Fruit fly (Drosophila melanogaster) whole organism, prepupa: ENCODE results near the gene RpS14a.

Experiments used
- CG3032 ChIP-seq: fragments of 200-800 bp; optimal IDR thresholded peaks from 2 replicates; lab custom pipeline; 2019; ENCODE audit warnings: missing biosample characterization, mild to moderate bottlenecking, missing genetic modification characterization, moderate library complexity
- CG3919 ChIP-seq: fragments of 200-800 bp; sonication (Bioruptor generic); optimal IDR thresholded peaks from 3 replicates; lab custom pipeline; 2016; ENCODE audit warnings: missing biosample characterization, missing genetic modification characterization
- CG7368 ChIP-seq: fragments of 200-800 bp; sonication (Bioruptor generic); optimal IDR thresholded peaks from 3 replicates; lab custom pipeline; 2016; ENCODE audit warnings: missing biosample characterization, missing genetic modification characterization
- CG8632 ChIP-seq: fragments of 200-800 bp; sonication (Bioruptor generic); optimal IDR thresholded peaks from 3 replicates; lab custom pipeline; 2016; ENCODE audit warnings: missing biosample characterization, missing genetic modification characterization
- OdsH ChIP-seq: fragments of 200-800 bp; sonication (Bioruptor generic); optimal IDR thresholded peaks from 3 replicates; lab custom pipeline; 2016; ENCODE audit warnings: missing biosample characterization, missing genetic modification characterization
- Sox15 ChIP-seq: fragments of 200-800 bp; sonication (Bioruptor generic); optimal IDR thresholded peaks from 3 replicates; lab custom pipeline; 2016; ENCODE audit warnings: missing biosample characterization, missing genetic modification characterization
- eg ChIP-seq: fragments of 200-800 bp; sonication (Bioruptor generic); IDR thresholded peaks from 3 replicates; pipeline ENCODE4 v1.3.6; 2022; ENCODE audit warnings: missing biosample characterization, missing genetic modification characterization
- fd59A ChIP-seq: fragments of 200-800 bp; sonication (Bioruptor generic); optimal IDR thresholded peaks from 2 replicates; lab custom pipeline; 2017; ENCODE audit warnings: missing biosample characterization, mild to moderate bottlenecking, missing genetic modification characterization, missing genetic modification reagents
- pdm3 ChIP-seq: fragments of 200-800 bp; sonication (Bioruptor generic); optimal IDR thresholded peaks from 3 replicates; lab custom pipeline; 2016; ENCODE audit warnings: missing biosample characterization, missing genetic modification characterization
- spab ChIP-seq: fragments of 200-800 bp; sonication (Bioruptor generic); optimal IDR thresholded peaks from 2 replicates; lab custom pipeline; 2017; ENCODE audit warnings: missing biosample characterization, mild to moderate bottlenecking, missing genetic modification characterization, missing genetic modification reagents

DNA sequence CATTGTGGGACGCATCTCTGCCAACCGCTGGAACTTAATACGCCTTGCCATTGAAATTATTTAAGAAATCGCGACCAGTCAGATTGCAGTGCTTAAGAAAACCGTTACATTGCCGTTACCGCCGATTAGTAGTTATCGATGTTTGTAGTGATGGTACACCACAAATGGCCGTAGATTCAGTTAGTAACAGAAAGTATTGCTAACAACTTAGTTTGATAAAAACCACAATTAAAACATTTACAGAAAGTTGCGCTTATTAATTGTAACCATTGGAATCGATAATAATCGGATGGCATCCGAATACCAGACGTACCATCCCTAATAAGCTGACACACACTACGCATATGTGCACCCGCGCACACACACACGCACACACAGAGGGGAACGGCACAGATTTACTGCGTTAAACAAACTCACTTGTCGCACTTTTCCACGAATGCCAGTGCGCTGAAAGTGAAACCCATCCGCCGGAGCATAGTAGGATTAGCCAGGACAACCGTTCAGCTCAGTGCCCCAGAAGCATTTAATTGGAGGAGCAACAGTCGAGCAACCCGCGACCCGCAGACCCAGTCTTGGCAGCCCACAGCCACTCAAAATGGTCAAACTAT is 13.4 kb upstream of the RpS14a start, which contains the start of the genes hdm and Ykt6:
- TF ChIP-seq CG8632 (GFP tag; lab: Kevin White, UChicago): no peak
- TF ChIP-seq OdsH (GFP tag; lab: Kevin White, UChicago): no peak
- peak; percentile 55 for TF ChIP-seq Sox15
- no peak; the same call in 2 of the 3 replicates for TF ChIP-seq eg
- peak; percentile 64 for TF ChIP-seq CG3032 (tag; lab: Kevin White, UChicago)
- peak; percentile 28 for TF ChIP-seq fd59A (GFP tag; lab: Kevin White, UChicago)
- TF ChIP-seq pdm3 (GFP tag; lab: Kevin White, UChicago): no peak
- TF ChIP-seq CG7368 (GFP tag; lab: Kevin White, UChicago): peak; percentile 70
- TF ChIP-seq CG3919 (GFP tag; lab: Kevin White, UChicago): no peak
- TF ChIP-seq spab (GFP tag; lab: Kevin White, UChicago): no peak
